Worm (Caenorhabditis elegans): ENCODE measurements around the gene C29E4.13.

ce11 chrIII:7913488-7913887 is 15.0 kb downstream of the C29E4.13 start, which contains the start of gene ZK688.12:
- TF ChIP-seq ces-1 (GFP tag; optimal IDR thresholded peaks at IDR 0.05), result no peak
- TF ChIP-seq ceh-82 (tag; optimal IDR thresholded peaks at IDR 0.05), result no peak
- no peak for TF ChIP-seq sptf-1 (tag; optimal IDR thresholded peaks at IDR 0.05)
- no peak for TF ChIP-seq fkh-8 (tag; optimal IDR thresholded peaks at IDR 0.05)
- no peak for TF ChIP-seq ztf-11 (tag; optimal IDR thresholded peaks at IDR 0.05)
- no peak for TF ChIP-seq ama-1 (optimal IDR thresholded peaks at IDR 0.05)
- no peak for TF ChIP-seq nhr-85 (tag)
- TF ChIP-seq nhr-77 (tag; optimal IDR thresholded peaks at IDR 0.05), result no peak
- TF ChIP-seq zag-1 (tag; optimal IDR thresholded peaks at IDR 0.05), result no peak
- no peak for TF ChIP-seq ztf-4 (tag; optimal IDR thresholded peaks at IDR 0.05)
- TF ChIP-seq unc-62 (GFP tag; optimal IDR thresholded peaks at IDR 0.05), result no peak
